Fruit fly (Drosophila melanogaster): ENCODE results near the gene CG33946.

CG33946 gene

DNA sequence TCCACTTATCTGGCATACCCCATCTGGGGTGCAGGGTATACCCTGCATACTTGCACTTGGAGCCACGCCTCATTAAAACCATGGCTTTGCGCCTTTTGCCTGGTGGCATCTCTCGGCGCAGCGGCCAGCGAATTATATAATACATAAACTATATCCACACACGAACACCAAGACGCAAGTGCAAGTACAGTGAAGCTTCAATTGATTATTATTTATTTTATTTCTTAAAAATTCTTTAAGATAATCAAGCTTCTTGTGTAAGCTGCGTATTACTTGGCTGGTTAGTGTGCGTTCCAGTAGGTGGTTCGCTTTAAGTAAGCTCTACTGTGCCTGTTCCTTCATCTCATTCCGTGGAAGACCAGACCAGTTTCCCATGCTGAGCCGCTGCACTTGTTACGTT lies 45.9 kb downstream of the CG33946 start:
- TF ChIP-seq noc (tag; optimal IDR thresholded peaks at IDR 0.05): no peak

DNA sequence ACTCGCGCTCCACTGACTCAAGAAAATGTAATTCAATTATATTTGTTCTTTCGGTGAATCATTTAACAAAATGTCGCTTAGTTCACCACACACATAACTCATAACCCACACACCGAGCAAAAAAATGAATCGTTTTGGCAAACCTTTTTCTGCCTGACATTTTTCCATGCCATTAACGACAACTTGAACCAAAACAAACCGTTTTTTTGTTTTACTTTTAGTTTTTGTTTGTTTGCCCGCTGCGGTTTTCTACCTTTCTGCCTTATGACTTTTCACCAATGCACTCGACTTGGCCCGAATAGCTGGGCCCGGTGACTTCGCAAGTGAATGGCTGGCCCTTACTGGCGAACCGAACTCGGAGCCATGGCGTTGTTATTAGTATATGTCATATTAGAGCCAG lies 47.1 kb downstream of the CG33946 start:
- TF ChIP-seq noc (tag; optimal IDR thresholded peaks at IDR 0.05): no peak

dm6 chr3L:6268076-6268475 lies 47.7 kb downstream of the CG33946 start:
- TF ChIP-seq noc (tag; optimal IDR thresholded peaks at IDR 0.05): no peak

- no peak for TF ChIP-seq noc (tag; optimal IDR thresholded peaks at IDR 0.05)
Observed at dm6 chr3L:6269003-6269402, 48.6 kb downstream of the CG33946 start.

DNA sequence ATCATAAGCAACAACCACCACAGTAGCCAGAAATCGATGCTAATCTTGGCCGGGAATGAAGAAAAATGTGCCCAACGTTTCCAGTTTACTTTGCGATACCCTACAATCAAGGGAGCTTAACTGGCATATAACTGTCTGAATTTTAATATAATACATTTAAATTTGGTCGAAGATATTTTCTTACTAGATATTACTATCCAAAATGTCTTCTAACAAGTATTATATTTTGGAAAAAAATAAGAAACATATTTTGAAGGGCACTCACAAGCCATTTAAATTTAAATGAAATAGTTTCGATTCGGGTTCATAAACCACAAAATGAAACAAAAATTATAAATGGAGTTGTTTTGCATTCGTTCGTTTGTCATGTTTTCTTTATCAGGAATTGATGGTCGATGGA lies 49.9 kb downstream of the CG33946 start:
- TF ChIP-seq noc (tag; optimal IDR thresholded peaks at IDR 0.05): no peak
